Fruit fly (Drosophila melanogaster) whole organism, embryonic: ENCODE results near the gene CG5435.
A peak's percentile ranks its signal among the peaks of the same experiment; 100 is the strongest.

ENCODE experiments used
- Atf6 ChIP-seq: fragments of 200-800 bp; sonication (Bioruptor generic); IDR thresholded peaks from 2 replicates; pipeline ENCODE4 v1.3.6; 2022; ENCODE audit warnings: missing biosample characterization, missing genetic modification characterization
- CG10959 ChIP-seq: fragments of 200-800 bp; sonication (Bioruptor generic); IDR thresholded peaks from 2 replicates; pipeline ENCODE4 v1.3.6; 2022; ENCODE audit warnings: missing biosample characterization, missing genetic modification characterization
- CG11560 ChIP-seq: fragments of 200-800 bp; sonication (Bioruptor generic); IDR thresholded peaks from 3 replicates; pipeline ENCODE4 v1.3.6; 2022; ENCODE audit warnings: missing biosample characterization, missing genetic modification characterization
- CG11696 ChIP-seq: fragments of 200-800 bp; sonication (Bioruptor generic); IDR thresholded peaks from 2 replicates; pipeline ENCODE4 v1.3.6; 2022; ENCODE audit warnings: missing biosample characterization, missing genetic modification characterization
- CG11723 ChIP-seq: fragments of 200-800 bp; sonication (Bioruptor generic); optimal IDR thresholded peaks from 2 replicates; lab custom pipeline; 2017; ENCODE audit warnings: missing biosample characterization, mild to moderate bottlenecking, missing genetic modification characterization
- CG13424 ChIP-seq: fragments of 200-800 bp; sonication (Bioruptor generic); optimal IDR thresholded peaks from 2 replicates; lab custom pipeline; 2019; ENCODE audit warnings: missing biosample characterization, mild to moderate bottlenecking, missing genetic modification characterization, moderate library complexity
- CG15269 ChIP-seq: fragments of 200-800 bp; sonication (Bioruptor generic); optimal IDR thresholded peaks from 2 replicates; lab custom pipeline; 2018; ENCODE audit warnings: missing biosample characterization, mild to moderate bottlenecking, missing genetic modification characterization, moderate library complexity
- CG1603 ChIP-seq: fragments of 200-800 bp; sonication (Bioruptor generic); optimal IDR thresholded peaks from 2 replicates; lab custom pipeline; 2019; ENCODE audit warnings: missing biosample characterization, mild to moderate bottlenecking, missing genetic modification characterization, moderate library complexity
- CG16815 ChIP-seq: fragments of 200-800 bp; sonication (Bioruptor generic); optimal IDR thresholded peaks from 3 replicates; lab custom pipeline; 2017; ENCODE audit warnings: missing biosample characterization, mild to moderate bottlenecking, missing genetic modification characterization
- CG2202 ChIP-seq: fragments of 200-800 bp; sonication (Bioruptor generic); optimal IDR thresholded peaks from 2 replicates; lab custom pipeline; 2018; ENCODE audit warnings: missing biosample characterization, mild to moderate bottlenecking, missing genetic modification characterization
- CG3065 ChIP-seq: fragments of 200-800 bp; sonication (Bioruptor generic); optimal IDR thresholded peaks from 2 replicates; lab custom pipeline; 2016; ENCODE audit warnings: missing biosample characterization, missing genetic modification characterization
- CG34376 ChIP-seq: fragments of 200-800 bp; sonication (Bioruptor generic); optimal IDR thresholded peaks from 2 replicates; lab custom pipeline; 2018; ENCODE audit warnings: missing biosample characterization, mild to moderate bottlenecking, missing genetic modification characterization
- CG4820 ChIP-seq: fragments of 200-800 bp; sonication (Bioruptor generic); optimal IDR thresholded peaks from 3 replicates; lab custom pipeline; 2016; ENCODE audit warnings: missing biosample characterization, missing genetic modification characterization
- CG5953 ChIP-seq: fragments of 200-800 bp; sonication (Bioruptor generic); IDR thresholded peaks from 2 replicates; pipeline ENCODE4 v1.3.6; 2022; ENCODE audit warnings: missing biosample characterization, missing genetic modification characterization
- CG7357 ChIP-seq: fragments of 200-800 bp; sonication (Bioruptor generic); IDR thresholded peaks from 3 replicates; pipeline ENCODE4 v1.3.6; 2022; ENCODE audit warnings: missing biosample characterization, missing genetic modification characterization
- CG7987 ChIP-seq: fragments of 200-800 bp; sonication (Bioruptor generic); optimal IDR thresholded peaks from 2 replicates; lab custom pipeline; 2018; ENCODE audit warnings: missing biosample characterization, mild to moderate bottlenecking, missing genetic modification characterization, moderate library complexity
- CkIIα-i1 ChIP-seq: fragments of 200-800 bp; sonication (Bioruptor generic); IDR thresholded peaks from 2 replicates; pipeline ENCODE4 v1.3.6; 2022; ENCODE audit warnings: missing biosample characterization, missing genetic modification characterization
- Drgx ChIP-seq: fragments of 200-800 bp; sonication (Bioruptor generic); IDR thresholded peaks from 2 replicates; pipeline ENCODE4 v1.3.6; 2022; ENCODE audit warnings: missing biosample characterization, missing genetic modification characterization
- Eip74EF ChIP-seq, 2 experiments: fragments of 200-800 bp in 1 of 2; fragments of >200 bp in 1 of 2; sonication (Bioruptor generic) in 1 of 2; optimal IDR thresholded peaks; 2 replicates each; lab custom pipeline; 2017 to 2019; ENCODE audit warnings: missing biosample characterization in 2 of 2, missing genetic modification characterization in 2 of 2, mild to moderate bottlenecking in 1 of 2, moderate library complexity in 1 of 2
- Ets65A ChIP-seq: fragments of 200-800 bp; sonication (Bioruptor generic); peaks from one replicate; lab custom pipeline; 2016; ENCODE audit warnings: missing biosample characterization, missing genetic modification characterization
- GATAe ChIP-seq: fragments of 200-800 bp; sonication (Bioruptor generic); conservative IDR thresholded peaks from 2 replicates; pipeline ENCODE4 v1.3.6; 2022; ENCODE audit warnings: missing biosample characterization, missing genetic modification characterization
- Hey ChIP-seq: fragments of 200-800 bp; sonication (Bioruptor generic); optimal IDR thresholded peaks from 3 replicates; lab custom pipeline; 2018; ENCODE audit warnings: missing biosample characterization, mild to moderate bottlenecking, missing genetic modification characterization
- Jarid2 ChIP-seq: fragments of 200-800 bp; sonication (Bioruptor generic); optimal IDR thresholded peaks from 3 replicates; lab custom pipeline; 2017; ENCODE audit warnings: mild to moderate bottlenecking, missing biosample characterization, missing genetic modification reagents, missing genetic modification characterization
- Med ChIP-seq: fragments of 200-800 bp; sonication (Bioruptor generic); peaks from one replicate; lab custom pipeline; 2016; ENCODE audit warnings: missing biosample characterization, missing genetic modification characterization, mild to moderate bottlenecking, inconsistent platforms, moderate library complexity
- Mrtf ChIP-seq: fragments of 200-800 bp; sonication (Bioruptor generic); IDR thresholded peaks from 3 replicates; pipeline ENCODE4 v1.3.6; 2022; ENCODE audit warnings: missing biosample characterization, missing genetic modification characterization
- Nf-YB ChIP-seq: fragments of 200-800 bp; sonication (Bioruptor generic); optimal IDR thresholded peaks from 3 replicates; lab custom pipeline; 2019; ENCODE audit warnings: missing biosample characterization, mild to moderate bottlenecking, missing genetic modification characterization, moderate library complexity
- Xbp1 ChIP-seq: fragments of 200-800 bp; sonication (Bioruptor generic); optimal IDR thresholded peaks from 3 replicates; lab custom pipeline; 2016; ENCODE audit warnings: missing biosample characterization, mild to moderate bottlenecking, missing genetic modification characterization
- al ChIP-seq: fragments of 200-800 bp; sonication (Bioruptor generic); IDR thresholded peaks from 2 replicates; pipeline ENCODE4 v1.3.6; 2022; ENCODE audit warnings: missing biosample characterization, missing genetic modification characterization
- caup ChIP-seq: fragments of 200-800 bp; sonication (Bioruptor generic); optimal IDR thresholded peaks from 3 replicates; lab custom pipeline; 2017; ENCODE audit warnings: missing biosample characterization, mild to moderate bottlenecking, missing genetic modification characterization, moderate library complexity; ENCODE audit not compliant: severe bottlenecking
- cg ChIP-seq: fragments of 200-800 bp; sonication (Bioruptor generic); optimal IDR thresholded peaks from 3 replicates; lab custom pipeline; 2019; ENCODE audit warnings: missing biosample characterization, mild to moderate bottlenecking, missing genetic modification characterization, moderate library complexity
- crol ChIP-seq: fragments of 200-800 bp; sonication (Bioruptor generic); IDR thresholded peaks from 2 replicates; pipeline ENCODE4 v1.3.6; 2022; ENCODE audit warnings: missing biosample characterization, missing genetic modification characterization
- cwo ChIP-seq: fragments of 200-800 bp; sonication (Bioruptor generic); optimal IDR thresholded peaks from 3 replicates; lab custom pipeline; 2017; ENCODE audit warnings: missing biosample characterization, missing genetic modification characterization, mild to moderate bottlenecking, moderate library complexity, missing genetic modification reagents
- en ChIP-seq: fragments of 200-800 bp; sonication (Bioruptor generic); optimal IDR thresholded peaks from 2 replicates; lab custom pipeline; 2016; ENCODE audit warnings: missing biosample characterization, missing genetic modification characterization
- exex ChIP-seq: fragments of 200-800 bp; sonication (Bioruptor generic); optimal IDR thresholded peaks from 4 replicates; lab custom pipeline; 2018; ENCODE audit warnings: missing biosample characterization, mild to moderate bottlenecking, missing genetic modification characterization, moderate library complexity
- fd64A ChIP-seq: fragments of 200-800 bp; sonication (Bioruptor generic); optimal IDR thresholded peaks from 3 replicates; lab custom pipeline; 2018; ENCODE audit warnings: missing biosample characterization, mild to moderate bottlenecking, missing genetic modification characterization
- fd96Cb ChIP-seq: fragments of 200-800 bp; sonication (Bioruptor generic); optimal IDR thresholded peaks from 2 replicates; lab custom pipeline; 2018; ENCODE audit warnings: missing biosample characterization, mild to moderate bottlenecking, missing genetic modification characterization, moderate library complexity
- gce ChIP-seq: fragments of 200-800 bp; sonication (Bioruptor generic); IDR thresholded peaks from 3 replicates; pipeline ENCODE4 v1.3.6; 2022; ENCODE audit warnings: missing biosample characterization, missing genetic modification characterization
- gfzf ChIP-seq: fragments of 200-800 bp; sonication (Bioruptor generic); optimal IDR thresholded peaks from 2 replicates; lab custom pipeline; 2016; ENCODE audit warnings: missing biosample characterization, mild to moderate bottlenecking, missing genetic modification characterization, moderate library complexity
- ham ChIP-seq: fragments of 200-800 bp; sonication (Bioruptor generic); IDR thresholded peaks from 2 replicates; pipeline ENCODE4 v1.3.6; 2022; ENCODE audit warnings: missing biosample characterization, missing genetic modification characterization
- phol ChIP-seq: fragments of 200-800 bp; sonication (Bioruptor generic); optimal IDR thresholded peaks from 3 replicates; lab custom pipeline; 2018; ENCODE audit warnings: missing biosample characterization, mild to moderate bottlenecking, missing genetic modification characterization, moderate library complexity
- pita ChIP-seq: fragments of 200-800 bp; sonication (Bioruptor generic); optimal IDR thresholded peaks from 2 replicates; lab custom pipeline; 2017; ENCODE audit warnings: missing biosample characterization, mild to moderate bottlenecking, missing genetic modification characterization
- sc ChIP-seq, 3 experiments: fragments of >200 bp in 2 of 3; fragments of 200-800 bp in 1 of 3; sonication (Bioruptor generic) in 1 of 3; optimal IDR thresholded peaks; 2 replicates in 2 of 3; 3 replicates in 1 of 3; lab custom pipeline; 2017; ENCODE audit warnings: mild to moderate bottlenecking in 1 of 3, missing biosample characterization in 1 of 3, missing genetic modification characterization in 1 of 3, missing genetic modification reagents in 1 of 3
- sisA ChIP-seq: fragments of 200-800 bp; sonication (Bioruptor generic); IDR thresholded peaks from 2 replicates; pipeline ENCODE4 v1.3.6; 2022; ENCODE audit warnings: missing biosample characterization, missing genetic modification characterization
- slou ChIP-seq: fragments of 200-800 bp; sonication (Bioruptor generic); optimal IDR thresholded peaks from 3 replicates; lab custom pipeline; 2016; ENCODE audit warnings: missing biosample characterization, missing genetic modification characterization
- vfl ChIP-seq: fragments of 200-800 bp; sonication (Bioruptor generic); optimal IDR thresholded peaks from 2 replicates; lab custom pipeline; 2016; ENCODE audit warnings: missing biosample characterization, missing genetic modification characterization
- vvl ChIP-seq: fragments of 200-800 bp; sonication (Bioruptor generic); IDR thresholded peaks from 2 replicates; pipeline ENCODE4 v1.3.6; 2022; ENCODE audit warnings: missing biosample characterization, missing genetic modification characterization
- z ChIP-seq: fragments of 200-800 bp; sonication (Bioruptor generic); IDR thresholded peaks from 3 replicates; pipeline ENCODE4 v1.3.6; 2022; ENCODE audit warnings: missing biosample characterization, missing genetic modification characterization
- zen ChIP-seq: fragments of 200-800 bp; sonication (Bioruptor generic); optimal IDR thresholded peaks from 3 replicates; lab custom pipeline; 2018; ENCODE audit warnings: missing biosample characterization, mild to moderate bottlenecking, missing genetic modification characterization, moderate library complexity

Gene CG5435

DNA sequence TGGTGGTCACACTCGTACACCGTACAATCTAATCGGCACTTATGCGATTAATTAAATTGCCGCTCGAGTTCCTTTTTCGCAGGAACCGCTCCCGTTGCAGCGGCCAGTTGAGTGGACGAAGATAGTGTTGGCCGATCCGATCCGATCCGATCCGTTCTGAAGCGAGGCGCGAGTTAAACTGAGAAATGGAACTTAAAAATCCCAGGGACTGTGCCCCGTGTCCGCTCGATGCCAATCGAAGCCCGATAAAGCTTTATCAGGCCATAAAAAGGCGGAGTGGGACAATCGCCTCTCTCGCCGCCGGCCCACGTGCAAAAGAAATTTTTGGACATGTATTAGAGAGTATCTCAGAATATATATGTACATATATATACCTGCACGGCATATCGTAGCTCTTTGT is 15.1 kb upstream of the CG5435 start, which contains the start of gene Oatp33Ea (continued):
- TF ChIP-seq Mrtf (GFP tag; lab: Robert Waterston, UW) = no peak
- TF ChIP-seq Jarid2 (GFP tag; lab: Kevin White, UChicago) = peak; percentile 12
- TF ChIP-seq exex (tag; lab: Kevin White, UChicago) = peak; percentile 98
- no peak for TF ChIP-seq Xbp1
- no peak for TF ChIP-seq Atf6 (GFP tag; lab: Robert Waterston, UW)
- TF ChIP-seq CkIIα-i1 (GFP tag; lab: Robert Waterston, UW) = no peak
- TF ChIP-seq zen (tag; lab: Kevin White, UChicago) = no peak
- no peak for TF ChIP-seq CG5953
- TF ChIP-seq Ets65A (GFP tag; lab: Kevin White, UChicago) = no peak
- TF ChIP-seq Med = peak; percentile 70
- peak; percentile 61; the same call in 2 of the 3 replicates for TF ChIP-seq z (GFP tag; lab: Robert Waterston, UW)
- TF ChIP-seq sisA (GFP tag; lab: Robert Waterston, UW) = no peak
- peak; percentile 75 for TF ChIP-seq cwo (GFP tag; lab: Kevin White, UChicago)
- peak; percentile 96 for TF ChIP-seq CG34376 (GFP tag; lab: Kevin White, UChicago)
- TF ChIP-seq phol = no peak
- peak; percentile 55 for TF ChIP-seq Hey (tag; lab: Kevin White, UChicago)
- no peak for TF ChIP-seq al (GFP tag; lab: Robert Waterston, UW)
- TF ChIP-seq ham = no peak

- no peak for TF ChIP-seq CG3065 (GFP tag; lab: Kevin White, UChicago)
- peak; percentile 58 for TF ChIP-seq cg
- peak; percentile 88 for TF ChIP-seq phol
- TF ChIP-seq gce (GFP tag; lab: Robert Waterston, UW) = no peak
- TF ChIP-seq GATAe (GFP tag; lab: Robert Waterston, UW) = no peak
- no peak for TF ChIP-seq CG7987 (GFP tag; lab: Kevin White, UChicago)
- TF ChIP-seq vfl = no peak
- no peak for TF ChIP-seq CG7357 (GFP tag; lab: Robert Waterston, UW)
- TF ChIP-seq fd96Cb (tag; lab: Kevin White, UChicago) = no peak
- TF ChIP-seq CG15269 (tag; lab: Kevin White, UChicago) = no peak
- TF ChIP-seq vvl (GFP tag; lab: Robert Waterston, UW) = peak; percentile 32; the same call in 1 of the 2 replicates
- TF ChIP-seq CG1603 = no peak
- TF ChIP-seq crol (GFP tag; lab: Robert Waterston, UW) = peak; percentile 66
- 0 out of 2 replicates have a peak, but pooled peaks have one; percentile 15 for TF ChIP-seq Drgx (GFP tag; lab: Robert Waterston, UW)
- TF ChIP-seq slou (GFP tag; lab: Kevin White, UChicago) = no peak
- TF ChIP-seq CG10959 = no peak
- no peak for TF ChIP-seq CG2202
- TF ChIP-seq CG16815 (GFP tag; lab: Kevin White, UChicago) = no peak
- no peak for TF ChIP-seq pita (GFP tag; lab: Kevin White, UChicago)
- TF ChIP-seq CG11696 (GFP tag; lab: Robert Waterston, UW) = no peak
- no peak for TF ChIP-seq Nf-YB (GFP tag; lab: Kevin White, UChicago)
- TF ChIP-seq caup (GFP tag; lab: Kevin White, UChicago) = no peak
- no peak for TF ChIP-seq en (GFP tag; lab: Kevin White, UChicago)
- no peak for TF ChIP-seq CG11723 (GFP tag; lab: Kevin White, UChicago)
- TF ChIP-seq CG4820 = no peak
- TF ChIP-seq gfzf (GFP tag; lab: Kevin White, UChicago) = no peak
- TF ChIP-seq sc (optimal IDR thresholded peaks at IDR 0.05; lab: Kevin White, UChicago) = no peak
- TF ChIP-seq sc (GFP tag; optimal IDR thresholded peaks at IDR 0.05; lab: Kevin White, UChicago) = no peak
- TF ChIP-seq fd64A = no peak
- TF ChIP-seq CG13424 (tag; lab: Kevin White, UChicago) = no peak
- TF ChIP-seq Eip74EF (GFP tag; optimal IDR thresholded peaks at IDR 0.05; lab: Kevin White, UChicago) = no peak
- TF ChIP-seq CG11560 = no peak
Observed at dm6 chr2L:12435976-12436771, 5.5 kb upstream of the CG5435 start.
